Fruit fly (Drosophila melanogaster) whole organism, embryonic: Measurements from ENCODE around the gene ppk11.
A peak's percentile ranks its signal among the peaks of the same experiment; 100 is the strongest.

Experiments used
- Adf1 ChIP-seq: fragments of 200-800 bp; sonication (Bioruptor generic); IDR thresholded peaks from 2 replicates; pipeline ENCODE4 v1.3.6; 2022; ENCODE audit warnings: missing biosample characterization, missing genetic modification characterization
- Atf3 ChIP-seq: fragments of 200-800 bp; sonication (Bioruptor generic); optimal IDR thresholded peaks from 3 replicates; lab custom pipeline; 2016; ENCODE audit warnings: missing biosample characterization, missing genetic modification characterization
- B-H1 ChIP-seq: fragments of 200-800 bp; sonication (Bioruptor generic); IDR thresholded peaks from 3 replicates; pipeline ENCODE4 v1.3.6; 2022; ENCODE audit warnings: missing biosample characterization, missing genetic modification characterization
- CG1024 ChIP-seq: fragments of 200-800 bp; sonication (Bioruptor generic); IDR thresholded peaks from 2 replicates; pipeline ENCODE4 v1.3.6; 2022; ENCODE audit warnings: missing biosample characterization, missing genetic modification characterization
- CG10543 ChIP-seq: fragments of 200-800 bp; sonication (Bioruptor generic); optimal IDR thresholded peaks from 3 replicates; lab custom pipeline; 2017; ENCODE audit warnings: missing biosample characterization, mild to moderate bottlenecking, missing genetic modification characterization, moderate library complexity
- CG11247 ChIP-seq: fragments of 200-800 bp; sonication (Bioruptor generic); IDR thresholded peaks from 2 replicates; pipeline ENCODE4 v1.3.6; 2022; ENCODE audit warnings: missing biosample characterization, missing genetic modification characterization
- CG12299 ChIP-seq: fragments of 200-800 bp; sonication (Bioruptor generic); optimal IDR thresholded peaks from 2 replicates; lab custom pipeline; 2018; ENCODE audit warnings: missing biosample characterization, mild to moderate bottlenecking, missing genetic modification characterization
- CG1233 ChIP-seq: fragments of 200-800 bp; sonication (Bioruptor generic); optimal IDR thresholded peaks from 4 replicates; lab custom pipeline; 2018; ENCODE audit warnings: missing biosample characterization, mild to moderate bottlenecking, missing genetic modification characterization
- CG12942 ChIP-seq: fragments of 200-800 bp; sonication (Bioruptor generic); optimal IDR thresholded peaks from 3 replicates; lab custom pipeline; 2016; ENCODE audit warnings: missing biosample characterization, missing genetic modification characterization
- CG14965 ChIP-seq: fragments of 200-800 bp; sonication (Bioruptor generic); optimal IDR thresholded peaks from 2 replicates; lab custom pipeline; 2016; ENCODE audit warnings: missing biosample characterization, missing genetic modification characterization, borderline replicate concordance
- CG17328 ChIP-seq: fragments of 200-800 bp; sonication (Bioruptor generic); IDR thresholded peaks from 2 replicates; pipeline ENCODE4 v1.3.6; 2022; ENCODE audit warnings: missing biosample characterization, missing genetic modification characterization
- CG18599 ChIP-seq: fragments of 200-800 bp; sonication (Bioruptor generic); optimal IDR thresholded peaks from 3 replicates; lab custom pipeline; 2017; ENCODE audit warnings: missing biosample characterization, missing genetic modification characterization, mild to moderate bottlenecking, moderate library complexity, missing genetic modification reagents
- CG34224 ChIP-seq: fragments of 200-800 bp; sonication (Bioruptor generic); IDR thresholded peaks from 3 replicates; pipeline ENCODE4 v1.3.6; 2022; ENCODE audit warnings: missing biosample characterization, missing genetic modification characterization; ENCODE audit not compliant: partially characterized antibody
- CG34422 ChIP-seq: fragments of 200-800 bp; sonication (Bioruptor generic); IDR thresholded peaks from 3 replicates; pipeline ENCODE4 v1.3.6; 2022; ENCODE audit warnings: missing biosample characterization, missing genetic modification characterization
- CG3838 ChIP-seq: fragments of 200-800 bp; sonication (Bioruptor generic); optimal IDR thresholded peaks from 3 replicates; lab custom pipeline; 2016; ENCODE audit warnings: missing biosample characterization, missing genetic modification characterization
- CG3995 ChIP-seq: fragments of 200-800 bp; sonication (Bioruptor generic); optimal IDR thresholded peaks from 3 replicates; lab custom pipeline; 2016; ENCODE audit warnings: missing biosample characterization, missing genetic modification characterization
- CG5953 ChIP-seq: fragments of 200-800 bp; sonication (Bioruptor generic); IDR thresholded peaks from 2 replicates; pipeline ENCODE4 v1.3.6; 2022; ENCODE audit warnings: missing biosample characterization, missing genetic modification characterization
- CG8281 ChIP-seq: fragments of 200-800 bp; sonication (Bioruptor generic); optimal IDR thresholded peaks from 2 replicates; lab custom pipeline; 2018; ENCODE audit warnings: missing biosample characterization, mild to moderate bottlenecking, missing genetic modification characterization, moderate library complexity
- CG8359 ChIP-seq: fragments of 200-800 bp; sonication (Bioruptor generic); optimal IDR thresholded peaks from 2 replicates; lab custom pipeline; 2017; ENCODE audit warnings: missing biosample characterization, mild to moderate bottlenecking, missing genetic modification characterization, borderline replicate concordance
- CG9609 ChIP-seq: fragments of 200-800 bp; sonication (Bioruptor generic); optimal IDR thresholded peaks from 3 replicates; lab custom pipeline; 2016; ENCODE audit warnings: missing biosample characterization, missing genetic modification characterization
- CG9797 ChIP-seq: fragments of 200-800 bp; sonication (Bioruptor generic); optimal IDR thresholded peaks from 3 replicates; lab custom pipeline; 2018; ENCODE audit warnings: missing biosample characterization, mild to moderate bottlenecking, missing genetic modification characterization
- Dad ChIP-seq: fragments of 200-800 bp; sonication (Bioruptor generic); optimal IDR thresholded peaks from 3 replicates; lab custom pipeline; 2016; ENCODE audit warnings: missing biosample characterization, missing genetic modification characterization
- Dip2 ChIP-seq: fragments of 200-800 bp; sonication (Bioruptor generic); IDR thresholded peaks from 2 replicates; pipeline ENCODE4 v1.3.6; 2022; ENCODE audit warnings: missing biosample characterization, missing genetic modification characterization
- Dp ChIP-seq: fragments of 200-800 bp; sonication (Bioruptor generic); optimal IDR thresholded peaks from 2 replicates; lab custom pipeline; 2018; ENCODE audit warnings: missing biosample characterization, mild to moderate bottlenecking, missing genetic modification characterization, moderate library complexity
- HLH4C ChIP-seq: fragments of 200-800 bp; sonication (Bioruptor generic); IDR thresholded peaks from 3 replicates; pipeline ENCODE4 v1.3.6; 2022; ENCODE audit warnings: missing biosample characterization, missing genetic modification characterization; ENCODE audit not compliant: partially characterized antibody
- Hmx ChIP-seq: fragments of 200-800 bp; sonication (Bioruptor generic); optimal IDR thresholded peaks from 2 replicates; lab custom pipeline; 2016; ENCODE audit warnings: missing biosample characterization, missing genetic modification characterization
- Hr39 ChIP-seq: fragments of >200 bp; optimal IDR thresholded peaks from 2 replicates; lab custom pipeline; 2017
- Lpt ChIP-seq: fragments of >200 bp; optimal IDR thresholded peaks from 2 replicates; lab custom pipeline; 2018; ENCODE audit warnings: missing biosample characterization, missing genetic modification characterization
- MBD-R2 ChIP-seq: fragments of 200-800 bp; sonication (Bioruptor generic); IDR thresholded peaks from 2 replicates; pipeline ENCODE4 v1.3.6; 2022; ENCODE audit warnings: missing biosample characterization, missing genetic modification characterization
- Poxn ChIP-seq: fragments of 200-800 bp; sonication (Bioruptor generic); IDR thresholded peaks from 2 replicates; pipeline ENCODE4 v1.3.6; 2022; ENCODE audit warnings: missing biosample characterization, missing genetic modification characterization
- Six4 ChIP-seq: fragments of 200-800 bp; sonication (Bioruptor generic); optimal IDR thresholded peaks from 2 replicates; lab custom pipeline; 2016; ENCODE audit warnings: missing biosample characterization, missing genetic modification characterization
- Ssrp ChIP-seq: fragments of 200-800 bp; sonication (Bioruptor generic); optimal IDR thresholded peaks from 2 replicates; lab custom pipeline; 2018; ENCODE audit warnings: missing biosample characterization, mild to moderate bottlenecking, missing genetic modification characterization, moderate library complexity
- ara ChIP-seq: fragments of 200-800 bp; sonication (Bioruptor generic); IDR thresholded peaks from 2 replicates; pipeline ENCODE4 v1.3.6; 2022; ENCODE audit warnings: missing biosample characterization, missing genetic modification characterization
- ci ChIP-seq: fragments of 200-800 bp; sonication (Bioruptor generic); IDR thresholded peaks from 3 replicates; pipeline ENCODE4 v1.3.6; 2022; ENCODE audit warnings: missing biosample characterization, missing genetic modification characterization
- hb ChIP-seq: fragments of 200-800 bp; sonication (Bioruptor generic); IDR thresholded peaks from 3 replicates; pipeline ENCODE4 v1.3.6; 2022; ENCODE audit warnings: missing biosample characterization, missing genetic modification characterization; ENCODE audit not compliant: partially characterized antibody
- hkb ChIP-seq, 2 experiments: fragments of 200-800 bp in 1 of 2; fragments of >200 bp in 1 of 2; sonication (Bioruptor generic) in 1 of 2; IDR thresholded peaks in 1 of 2; optimal IDR thresholded peaks in 1 of 2; 2 replicates each; pipeline versions ENCODE4 v1.3.6 to Lab custom; 2017 to 2022; ENCODE audit warnings: missing biosample characterization in 1 of 2, missing genetic modification characterization in 1 of 2
- ind ChIP-seq: fragments of 200-800 bp; sonication (Bioruptor generic); optimal IDR thresholded peaks from 3 replicates; lab custom pipeline; 2016; ENCODE audit warnings: missing biosample characterization, missing genetic modification characterization
- inv ChIP-seq: fragments of 200-800 bp; sonication (Bioruptor generic); IDR thresholded peaks from 2 replicates; pipeline ENCODE4 v1.3.6; 2022; ENCODE audit warnings: missing biosample characterization, missing genetic modification characterization; ENCODE audit not compliant: partially characterized antibody
- jigr1 ChIP-seq: fragments of 200-800 bp; sonication (Bioruptor generic); IDR thresholded peaks from 3 replicates; pipeline ENCODE4 v1.3.6; 2022; ENCODE audit warnings: missing biosample characterization, missing genetic modification characterization
- klu ChIP-seq: fragments of 200-800 bp; sonication (Bioruptor generic); IDR thresholded peaks from 2 replicates; pipeline ENCODE4 v1.3.6; 2022; ENCODE audit warnings: missing biosample characterization, missing genetic modification characterization
- lov ChIP-seq, 2 experiments: fragments of 200-800 bp in 1 of 2; fragments of >200 bp in 1 of 2; sonication (Bioruptor generic) in 1 of 2; IDR thresholded peaks in 1 of 2; optimal IDR thresholded peaks in 1 of 2; 2 replicates in 1 of 2; 3 replicates in 1 of 2; pipeline versions ENCODE4 v1.3.6 to Lab custom; 2017 to 2022; ENCODE audit warnings: missing biosample characterization in 1 of 2, missing genetic modification characterization in 1 of 2
- maf-S ChIP-seq: fragments of 200-800 bp; sonication (Bioruptor generic); optimal IDR thresholded peaks from 2 replicates; lab custom pipeline; 2016; ENCODE audit warnings: missing biosample characterization, missing genetic modification characterization
- nerfin-2 ChIP-seq: fragments of 200-800 bp; sonication (Bioruptor generic); IDR thresholded peaks from 2 replicates; pipeline ENCODE4 v1.3.6; 2022; ENCODE audit warnings: missing biosample characterization, missing genetic modification characterization; ENCODE audit not compliant: partially characterized antibody
- p53 ChIP-seq: fragments of 200-800 bp; sonication (Bioruptor generic); optimal IDR thresholded peaks from 2 replicates; lab custom pipeline; 2016; ENCODE audit warnings: missing biosample characterization, missing genetic modification characterization
- sc ChIP-seq, 3 experiments: fragments of >200 bp in 2 of 3; fragments of 200-800 bp in 1 of 3; sonication (Bioruptor generic) in 1 of 3; optimal IDR thresholded peaks; 2 replicates in 2 of 3; 3 replicates in 1 of 3; lab custom pipeline; 2017; ENCODE audit warnings: mild to moderate bottlenecking in 1 of 3, missing biosample characterization in 1 of 3, missing genetic modification characterization in 1 of 3, missing genetic modification reagents in 1 of 3
- tgo ChIP-seq: fragments of 200-800 bp; sonication (Bioruptor generic); IDR thresholded peaks from 3 replicates; pipeline ENCODE4 v1.3.6; 2022; ENCODE audit warnings: missing biosample characterization, missing genetic modification characterization
- twi ChIP-seq: fragments of 200-800 bp; optimal IDR thresholded peaks from 2 replicates; lab custom pipeline; 2019; ENCODE audit warnings: missing biosample characterization, mild to moderate bottlenecking, missing genetic modification characterization, moderate library complexity
- vfl ChIP-seq: fragments of 200-800 bp; sonication (Bioruptor generic); optimal IDR thresholded peaks from 2 replicates; lab custom pipeline; 2016; ENCODE audit warnings: missing biosample characterization, missing genetic modification characterization
- z ChIP-seq: fragments of 200-800 bp; sonication (Bioruptor generic); IDR thresholded peaks from 3 replicates; pipeline ENCODE4 v1.3.6; 2022; ENCODE audit warnings: missing biosample characterization, missing genetic modification characterization

The ppk11 gene

dm6 chr2L:9774980-9775628 is at the start of gene ppk11, which contains the start of gene ppk16 (continued):
- TF ChIP-seq CG17328 (no peak), Hr39 (lab: Kevin White, UChicago) (no peak), nerfin-2 (no peak), CG11247 (GFP tag; lab: Robert Waterston, UW) (no peak), Adf1 (GFP tag; lab: Robert Waterston, UW) (no peak), Hmx (no peak), CG3995 (GFP tag; lab: Kevin White, UChicago) (no peak), CG1233 (GFP tag; lab: Kevin White, UChicago) (no peak), maf-S (GFP tag; lab: Kevin White, UChicago) (peak; percentile 2), tgo (GFP tag; lab: Robert Waterston, UW) (no peak), hb (GFP tag; lab: Robert Waterston, UW) (no peak), CG9609 (GFP tag; lab: Kevin White, UChicago) (peak; percentile 10), CG34224 (GFP tag; lab: Robert Waterston, UW) (no peak), hkb (optimal IDR thresholded peaks at IDR 0.05; lab: Kevin White, UChicago) (no peak), hkb (GFP tag; IDR thresholded peaks at IDR 0.05; lab: Robert Waterston, UW) (0 out of 2 replicates have a peak, but pooled peaks have one; percentile 19), p53 (GFP tag; lab: Kevin White, UChicago) (no peak), sc (optimal IDR thresholded peaks at IDR 0.05; lab: Kevin White, UChicago) (no peak), sc (GFP tag; optimal IDR thresholded peaks at IDR 0.05; lab: Kevin White, UChicago) (peak; percentile 7), CG34422 (GFP tag; lab: Robert Waterston, UW) (no peak), MBD-R2 (GFP tag; lab: Robert Waterston, UW) (no peak), CG12942 (GFP tag; lab: Kevin White, UChicago) (no peak), CG8281 (tag; lab: Kevin White, UChicago) (peak; percentile 13), CG5953 (no peak), Dip2 (GFP tag; lab: Robert Waterston, UW) (no peak), Dad (GFP tag; lab: Kevin White, UChicago) (no peak), CG8359 (no peak), CG18599 (GFP tag; lab: Kevin White, UChicago) (peak; percentile 49), CG1024 (GFP tag; lab: Robert Waterston, UW) (no peak), Poxn (GFP tag; lab: Robert Waterston, UW) (no peak), inv (GFP tag; lab: Robert Waterston, UW) (no peak), Atf3 (GFP tag; lab: Kevin White, UChicago) (no peak), z (no peak), Six4 (no peak), lov (optimal IDR thresholded peaks at IDR 0.05; lab: Kevin White, UChicago) (no peak), lov (GFP tag; IDR thresholded peaks at IDR 0.05; lab: Robert Waterston, UW) (no peak), twi (tag; lab: Kevin White, UChicago) (no peak), Lpt (no peak), jigr1 (GFP tag; lab: Robert Waterston, UW) (no peak), Ssrp (tag; lab: Kevin White, UChicago) (no peak), klu (GFP tag; lab: Robert Waterston, UW) (no peak), Dp (GFP tag; lab: Kevin White, UChicago) (no peak), CG14965 (peak; percentile 25), CG12299 (no peak), CG9797 (GFP tag; lab: Kevin White, UChicago) (no peak), vfl (no peak), ara (GFP tag; lab: Robert Waterston, UW) (0 out of 2 replicates have a peak, but pooled peaks have one; percentile 39), ci (0 out of 3 replicates have a peak, but pooled peaks have one; percentile 33), B-H1 (GFP tag; lab: Robert Waterston, UW) (no peak), HLH4C (no peak), CG3838 (GFP tag; lab: Kevin White, UChicago) (no peak), ind (no peak), CG10543 (GFP tag; lab: Kevin White, UChicago) (no peak)
